Fruit fly (Drosophila melanogaster) whole organism, wandering third instar larva: ENCODE measurements around the gene Gr93b.
A peak's percentile ranks its signal among the peaks of the same experiment; 100 is the strongest.

ENCODE experiments used
- CG32264 ChIP-seq: fragments of 200-800 bp; sonication (Bioruptor generic); optimal IDR thresholded peaks from 2 replicates; lab custom pipeline; 2016; ENCODE audit warnings: missing biosample characterization, missing genetic modification characterization
- CG9705 ChIP-seq: fragments of 200-800 bp; sonication (Bioruptor generic); optimal IDR thresholded peaks from 2 replicates; lab custom pipeline; 2018; ENCODE audit warnings: missing biosample characterization, mild to moderate bottlenecking, missing genetic modification characterization
- CrebA ChIP-seq: fragments of 200-800 bp; sonication (Bioruptor generic); optimal IDR thresholded peaks from 2 replicates; lab custom pipeline; 2016; ENCODE audit warnings: missing biosample characterization, mild to moderate bottlenecking, missing genetic modification characterization, borderline replicate concordance
- Dfd ChIP-seq: fragments of >200 bp; optimal IDR thresholded peaks from 2 replicates; lab custom pipeline; 2017; ENCODE audit warnings: missing biosample characterization, missing genetic modification characterization
- Dif ChIP-seq: fragments of 200-275, 200-300 bp; sonication (Bioruptor generic); optimal IDR thresholded peaks from 2 replicates; lab custom pipeline; 2018; ENCODE audit warnings: missing biosample characterization, missing genetic modification characterization; ENCODE audit not compliant: partially characterized antibody
- GATAd ChIP-seq: sonication (Bioruptor generic); optimal IDR thresholded peaks from 2 replicates; lab custom pipeline; 2016; ENCODE audit warnings: missing biosample characterization, missing genetic modification characterization
- HLH106 ChIP-seq: fragments of 200-800 bp; optimal IDR thresholded peaks from 3 replicates; lab custom pipeline; 2019; ENCODE audit warnings: missing biosample characterization, mild to moderate bottlenecking, missing genetic modification characterization, moderate library complexity
- Hnf4 ChIP-seq: fragments of 200-800 bp; sonication (Bioruptor generic); optimal IDR thresholded peaks from 2 replicates; lab custom pipeline; 2016; ENCODE audit warnings: missing biosample characterization, mild to moderate bottlenecking, missing genetic modification characterization
- Hr78 ChIP-seq: fragments of >200 bp; optimal IDR thresholded peaks from 2 replicates; lab custom pipeline; 2017; ENCODE audit warnings: missing biosample characterization, missing genetic modification characterization
- Hr83 ChIP-seq: fragments of 200-300 bp; sonication (Bioruptor generic); optimal IDR thresholded peaks from 2 replicates; lab custom pipeline; 2016; ENCODE audit warnings: missing biosample characterization, mild to moderate bottlenecking, missing genetic modification characterization, moderate library complexity; ENCODE audit not compliant: poor library complexity, severe bottlenecking
- Jra ChIP-seq: sonication (Bioruptor generic); optimal IDR thresholded peaks from 2 replicates; lab custom pipeline; 2016; ENCODE audit warnings: missing biosample characterization, missing genetic modification characterization
- Mio ChIP-seq: sonication (Bioruptor generic); optimal IDR thresholded peaks from 2 replicates; lab custom pipeline; 2016; ENCODE audit warnings: missing biosample characterization, missing genetic modification characterization
- Myc ChIP-seq: fragments of >200 bp; optimal IDR thresholded peaks from 2 replicates; lab custom pipeline; 2017
- OdsH ChIP-seq: fragments of 200-800 bp; sonication (Bioruptor generic); optimal IDR thresholded peaks from 2 replicates; lab custom pipeline; 2016; ENCODE audit warnings: missing biosample characterization, mild to moderate bottlenecking, missing genetic modification characterization
- Rel ChIP-seq, 2 experiments: fragments of 200-800 bp; sonication (Bioruptor generic) in 1 of 2; optimal IDR thresholded peaks; 2 replicates in 1 of 2; 3 replicates in 1 of 2; lab custom pipeline; 2016 to 2019; ENCODE audit warnings: mild to moderate bottlenecking in 2 of 2, missing biosample characterization in 2 of 2, missing genetic modification characterization in 2 of 2, moderate library complexity in 1 of 2
- Sp1 ChIP-seq: fragments of 200-800 bp; sonication (Bioruptor generic); optimal IDR thresholded peaks from 3 replicates; lab custom pipeline; 2019; ENCODE audit warnings: missing biosample characterization, mild to moderate bottlenecking, missing genetic modification characterization, moderate library complexity
- Vsx2 ChIP-seq: fragments of 200-300, 225-300 bp; sonication (Bioruptor generic); optimal IDR thresholded peaks from 2 replicates; lab custom pipeline; 2018; ENCODE audit warnings: missing biosample characterization, missing genetic modification characterization; ENCODE audit not compliant: partially characterized antibody
- br ChIP-seq: fragments of 200-800 bp; sonication (Bioruptor generic); optimal IDR thresholded peaks from 2 replicates; lab custom pipeline; 2016; ENCODE audit warnings: missing biosample characterization, missing genetic modification characterization
- brk ChIP-seq: fragments of 200-800 bp; sonication (Bioruptor generic); optimal IDR thresholded peaks from 2 replicates; lab custom pipeline; 2016; ENCODE audit warnings: missing biosample characterization, mild to moderate bottlenecking, missing genetic modification characterization
- dl ChIP-seq, 2 experiments: fragments of 175-275, 200-275 bp in 1 of 2; fragments of 200-275 bp in 1 of 2; sonication (Bioruptor generic); optimal IDR thresholded peaks; lab custom pipeline; 2018; ENCODE audit warnings: mild to moderate bottlenecking in 2 of 2, missing biosample characterization in 2 of 2, missing genetic modification characterization in 2 of 2, moderate library complexity in 2 of 2; ENCODE audit not compliant: partially characterized antibody in 2 of 2, insufficient read depth in 1 of 2
- dsf ChIP-seq: sonication (Bioruptor generic); optimal IDR thresholded peaks from 2 replicates; lab custom pipeline; 2016; ENCODE audit warnings: missing biosample characterization, missing genetic modification characterization, borderline replicate concordance
- ey ChIP-seq: fragments of 200-800 bp; sonication (Bioruptor generic); optimal IDR thresholded peaks from 2 replicates; lab custom pipeline; 2016; ENCODE audit warnings: missing biosample characterization, missing genetic modification characterization
- foxo ChIP-seq, 2 experiments: fragments of 200-800 bp; sonication (Bioruptor generic); optimal IDR thresholded peaks; 2 replicates in 1 of 2; 3 replicates in 1 of 2; lab custom pipeline; 2016 to 2017; ENCODE audit warnings: missing biosample characterization in 2 of 2, missing genetic modification characterization in 2 of 2
- fru ChIP-seq: fragments of 200-800 bp; sonication (Bioruptor generic); optimal IDR thresholded peaks from 3 replicates; lab custom pipeline; 2016; ENCODE audit warnings: missing biosample characterization, mild to moderate bottlenecking, missing genetic modification characterization
- h ChIP-seq: fragments of 200-800 bp; sonication (Bioruptor generic); optimal IDR thresholded peaks from 3 replicates; lab custom pipeline; 2016; ENCODE audit warnings: missing biosample characterization, mild to moderate bottlenecking, missing genetic modification characterization
- jim ChIP-seq: fragments of 175-275, 200-325 bp; sonication (Bioruptor generic); optimal IDR thresholded peaks from 2 replicates; lab custom pipeline; 2016; ENCODE audit warnings: missing biosample characterization, mild to moderate bottlenecking, missing genetic modification characterization
- lola ChIP-seq: fragments of >200 bp; optimal IDR thresholded peaks from 2 replicates; lab custom pipeline; 2017; ENCODE audit warnings: missing biosample characterization, missing genetic modification characterization
- pan ChIP-seq: fragments of >200 bp; optimal IDR thresholded peaks from 2 replicates; lab custom pipeline; 2017
- psq ChIP-seq: fragments of 200-800 bp; sonication (Bioruptor generic); optimal IDR thresholded peaks from 3 replicates; lab custom pipeline; 2017; ENCODE audit warnings: missing biosample characterization, mild to moderate bottlenecking, missing genetic modification characterization, moderate library complexity
- rgr ChIP-seq: fragments of 200-800 bp; sonication (Bioruptor generic); optimal IDR thresholded peaks from 3 replicates; lab custom pipeline; 2016; ENCODE audit warnings: missing biosample characterization, mild to moderate bottlenecking, missing genetic modification characterization
- sage ChIP-seq: fragments of 200-800 bp; sonication (Bioruptor generic); optimal IDR thresholded peaks from 2 replicates; lab custom pipeline; 2016; ENCODE audit warnings: missing biosample characterization, mild to moderate bottlenecking, missing genetic modification characterization
- sv ChIP-seq: fragments of 200-800 bp; sonication (Bioruptor generic); optimal IDR thresholded peaks from 3 replicates; lab custom pipeline; 2016; ENCODE audit warnings: missing biosample characterization, missing genetic modification characterization
- tai ChIP-seq: sonication (Bioruptor generic); optimal IDR thresholded peaks from 2 replicates; lab custom pipeline; 2016; ENCODE audit warnings: missing biosample characterization, missing genetic modification characterization
- usp ChIP-seq: fragments of >200 bp; optimal IDR thresholded peaks from 2 replicates; lab custom pipeline; 2017; ENCODE audit warnings: missing biosample characterization, missing genetic modification characterization
- woc ChIP-seq: sonication (Bioruptor generic); optimal IDR thresholded peaks from 2 replicates; lab custom pipeline; 2016; ENCODE audit warnings: missing biosample characterization, mild to moderate bottlenecking, missing genetic modification characterization

Gene Gr93b

dm6 chr3R:21856098-21856872 lies 12.7 kb upstream of the Gr93b start, which contains the start of gene glec:
Gene glec, minus strand, starts transcription at chr3R:21856266.
- no peak for TF ChIP-seq GATAd
- peak; percentile 26 for TF ChIP-seq tai (GFP tag; lab: Kevin White, UChicago)
- peak; percentile 71 for TF ChIP-seq Hnf4
- TF ChIP-seq HLH106 (tag; lab: Kevin White, UChicago) = no peak
- peak; percentile 11 for TF ChIP-seq CG32264 (GFP tag; lab: Kevin White, UChicago)
- TF ChIP-seq rgr (GFP tag; lab: Kevin White, UChicago) = peak; percentile 44
- TF ChIP-seq sage = peak; percentile 56
- peak; percentile 62 for TF ChIP-seq psq (GFP tag; lab: Kevin White, UChicago)
- TF ChIP-seq Mio (GFP tag; lab: Kevin White, UChicago) = peak; percentile 28
- peak; percentile 82 for TF ChIP-seq jim (GFP tag; lab: Kevin White, UChicago)
- TF ChIP-seq woc (GFP tag; lab: Kevin White, UChicago) = peak; percentile 74
- TF ChIP-seq ey (GFP tag; lab: Kevin White, UChicago) = peak; percentile 50
- peak; percentile 30 for TF ChIP-seq fru (GFP tag; lab: Kevin White, UChicago)
- TF ChIP-seq dl (GFP tag; optimal IDR thresholded peaks at IDR 0.05; lab: Kevin White, UChicago; ENCODE audit: insufficient read depth in 1 of 2, partially characterized antibody in 2 of 2) = no peak
- TF ChIP-seq sv = peak; percentile 61
- TF ChIP-seq usp = no peak
- TF ChIP-seq Vsx2 (GFP tag; lab: Kevin White, UChicago) = no peak
- no peak for TF ChIP-seq lola (GFP tag; lab: Kevin White, UChicago)
- peak; percentile 64 for TF ChIP-seq CrebA (GFP tag; lab: Kevin White, UChicago)
- TF ChIP-seq Jra (GFP tag; lab: Kevin White, UChicago) = peak; percentile 43
- TF ChIP-seq Rel (GFP tag; optimal IDR thresholded peaks at IDR 0.05; lab: Kevin White, UChicago) = peak; percentile 35
- peak; percentile 70 for TF ChIP-seq Rel (tag; optimal IDR thresholded peaks at IDR 0.05; lab: Kevin White, UChicago)
- TF ChIP-seq CG9705 = peak; percentile 17
- no peak for TF ChIP-seq Hr78 (GFP tag; lab: Kevin White, UChicago)
- peak; percentile 50 for TF ChIP-seq Sp1 (GFP tag; lab: Kevin White, UChicago)
- peak; percentile 28 for TF ChIP-seq Dif
- TF ChIP-seq dsf (GFP tag; lab: Kevin White, UChicago) = no peak
- peak; percentile 55 for TF ChIP-seq OdsH (GFP tag; lab: Kevin White, UChicago)
- TF ChIP-seq br = peak; percentile 29
- no peak for TF ChIP-seq Dfd (GFP tag; lab: Kevin White, UChicago)
- TF ChIP-seq brk (GFP tag; lab: Kevin White, UChicago) = peak; percentile 54
- no peak for TF ChIP-seq Myc
- peak; percentile 92 for TF ChIP-seq Hr83
- peak; percentile 55 for TF ChIP-seq h (GFP tag; lab: Kevin White, UChicago)
- TF ChIP-seq pan (lab: Kevin White, UChicago) = no peak
- peak; percentile 34 to 48 for TF ChIP-seq foxo (GFP tag; optimal IDR thresholded peaks at IDR 0.05; lab: Kevin White, UChicago)

- TF ChIP-seq Vsx2 (GFP tag; lab: Kevin White, UChicago) = no peak
Measured at dm6 chr3R:21855469-21855826, 11.9 kb upstream of the Gr93b start.

dm6 chr3R:21854574-21855468 lies 11.3 kb upstream of the Gr93b start:
- no peak for TF ChIP-seq foxo (GFP tag; optimal IDR thresholded peaks at IDR 0.05; lab: Kevin White, UChicago)
- peak; percentile 37 for TF ChIP-seq psq (GFP tag; lab: Kevin White, UChicago)
